Worm (Caenorhabditis elegans) whole organism, mixed stage, embryonic: ENCODE data around the gene F49E8.6.

ENCODE experiments used
- M03D4.4 ChIP-seq: sonication (generic microtip); optimal IDR thresholded peaks from 2 replicates; lab custom pipeline; 2017; ENCODE audit warnings: mild to moderate bottlenecking, missing genetic modification characterization, missing compliant biosample characterization
- blmp-1 ChIP-seq: fragments of 150-350 bp; optimal IDR thresholded peaks from 2 replicates; lab custom pipeline; 2014; ENCODE audit warnings: missing biosample characterization, missing genetic modification characterization
- ceh-39 ChIP-seq: fragments of 150-350 bp; optimal IDR thresholded peaks from 2 replicates; lab custom pipeline; 2014; ENCODE audit warnings: missing biosample characterization, missing genetic modification characterization
- nhr-28 ChIP-seq: fragments of 150-350 bp; optimal IDR thresholded peaks from 2 replicates; lab custom pipeline; 2014; ENCODE audit warnings: missing biosample characterization, missing genetic modification characterization
- nhr-76 ChIP-seq: sonication (generic microtip); optimal IDR thresholded peaks from 2 replicates; lab custom pipeline; 2017; ENCODE audit warnings: missing biosample characterization, missing genetic modification characterization
- snpc-4 ChIP-seq: fragments of 150-350 bp; optimal IDR thresholded peaks from 2 replicates; lab custom pipeline; 2014; ENCODE audit warnings: missing biosample characterization, missing genetic modification characterization

DNA sequence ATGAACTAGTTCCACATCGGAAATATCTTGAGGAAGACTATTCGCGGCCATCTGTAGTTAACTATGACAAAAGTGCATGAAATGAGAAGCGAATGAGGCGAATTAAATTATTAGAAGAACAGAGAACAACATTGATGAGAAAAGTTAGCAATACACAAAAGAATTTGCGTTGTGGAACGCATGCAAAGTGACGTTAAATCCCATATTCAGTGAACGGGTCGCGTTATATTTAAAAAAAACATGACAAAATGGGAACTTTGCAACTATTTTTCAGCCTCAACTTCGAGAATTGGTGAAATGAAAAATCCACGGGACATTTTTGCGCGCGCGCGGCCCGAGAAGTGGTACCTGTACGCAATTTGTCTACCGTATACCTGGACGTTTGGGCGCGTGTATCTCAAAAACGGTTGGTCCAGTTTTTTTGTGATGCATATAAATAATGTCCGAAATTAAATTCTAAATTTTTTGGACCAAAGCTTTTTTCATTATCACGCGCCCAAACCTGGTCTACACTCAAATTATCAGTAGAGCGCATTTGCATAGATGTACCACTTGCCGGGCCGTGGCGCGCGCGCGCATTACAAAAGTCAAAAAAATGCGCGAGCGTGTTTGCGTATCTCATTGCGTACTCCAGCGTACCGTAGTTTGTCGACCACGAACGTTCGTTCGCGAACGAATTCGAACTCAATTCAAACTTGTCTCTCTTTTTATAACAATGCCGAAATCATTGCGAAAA, 6.5 kb downstream of the F49E8.6 start, which contains the start of the genes cdd-2 and oef-1:
- TF ChIP-seq snpc-4 (tag; lab: Kevin White, UChicago) = no peak
- TF ChIP-seq blmp-1 = no peak
- no peak for TF ChIP-seq ceh-39
- TF ChIP-seq nhr-76 (tag; lab: Kevin White, UChicago) = no peak
- TF ChIP-seq nhr-28 = no peak
- no peak for TF ChIP-seq M03D4.4 (tag; lab: Kevin White, UChicago)
